Worm (Caenorhabditis elegans) whole organism, late embryonic: Measurements from ENCODE around the gene K03A11.5.

Experiments
- C08G9.2 ChIP-seq: sonication (generic microtip); optimal IDR thresholded peaks from 2 replicates; lab custom pipeline; 2016; ENCODE audit warnings: mild to moderate bottlenecking, missing genetic modification characterization, moderate library complexity, missing compliant biosample characterization
- F13H6.1 ChIP-seq: sonication (generic microtip); optimal IDR thresholded peaks from 2 replicates; lab custom pipeline; 2016; ENCODE audit warnings: missing genetic modification characterization, missing compliant biosample characterization
- K02D7.2 ChIP-seq: sonication (generic microtip); optimal IDR thresholded peaks from 2 replicates; lab custom pipeline; 2017; ENCODE audit warnings: mild to moderate bottlenecking, missing genetic modification characterization, missing compliant biosample characterization
- K09A11.1 ChIP-seq: sonication (generic microtip); optimal IDR thresholded peaks from 2 replicates; lab custom pipeline; 2017; ENCODE audit warnings: antibody characterized with exemption, mild to moderate bottlenecking, missing genetic modification characterization, missing compliant biosample characterization; ENCODE audit not compliant: insufficient read depth
- ahr-1 ChIP-seq: sonication (generic microtip); optimal IDR thresholded peaks from 2 replicates; lab custom pipeline; 2016; ENCODE audit warnings: missing genetic modification characterization, missing compliant biosample characterization
- ama-1 ChIP-seq: fragments of 150-350 bp; optimal IDR thresholded peaks from 2 replicates; lab custom pipeline; 2014
- ceh-14 ChIP-seq: sonication (generic microtip); optimal IDR thresholded peaks from 2 replicates; lab custom pipeline; 2016; ENCODE audit warnings: missing genotype, missing genetic modification characterization, missing compliant biosample characterization
- ceh-2 ChIP-seq: sonication (generic microtip); optimal IDR thresholded peaks from 2 replicates; lab custom pipeline; 2016; ENCODE audit warnings: missing genotype, missing genetic modification characterization, missing compliant biosample characterization
- ceh-22 ChIP-seq: sonication (generic microtip); optimal IDR thresholded peaks from 2 replicates; lab custom pipeline; 2017; ENCODE audit warnings: missing biosample characterization, missing genetic modification characterization
- ceh-31 ChIP-seq: sonication (generic microtip); optimal IDR thresholded peaks from 2 replicates; lab custom pipeline; 2016; ENCODE audit warnings: missing genetic modification characterization, missing compliant biosample characterization
- ceh-34 ChIP-seq: sonication (generic microtip); optimal IDR thresholded peaks from 2 replicates; lab custom pipeline; 2016; ENCODE audit warnings: mild to moderate bottlenecking, missing genetic modification characterization, missing compliant biosample characterization
- ceh-48 ChIP-seq: sonication (generic microtip); optimal IDR thresholded peaks from 2 replicates; lab custom pipeline; 2016; ENCODE audit warnings: missing genetic modification characterization, inconsistent platforms, missing compliant biosample characterization
- ceh-6 ChIP-seq: fragments of 200-800 bp; sonication (Bioruptor generic); optimal IDR thresholded peaks from 2 replicates; lab custom pipeline; 2018; ENCODE audit warnings: mild to moderate bottlenecking, missing genetic modification characterization, missing compliant biosample characterization
- ceh-9 ChIP-seq: sonication (generic microtip); optimal IDR thresholded peaks from 2 replicates; lab custom pipeline; 2016; ENCODE audit warnings: mild to moderate bottlenecking, missing genetic modification characterization, inconsistent platforms, missing compliant biosample characterization
- dmd-4 ChIP-seq: sonication (generic microtip); optimal IDR thresholded peaks from 2 replicates; lab custom pipeline; 2016; ENCODE audit warnings: borderline replicate concordance, missing genetic modification characterization, missing compliant biosample characterization
- dve-1 ChIP-seq: sonication (generic microtip); optimal IDR thresholded peaks from 2 replicates; lab custom pipeline; 2017; ENCODE audit warnings: antibody characterized with exemption, mild to moderate bottlenecking, missing genetic modification characterization, missing compliant biosample characterization
- elt-2 ChIP-seq: sonication (generic microtip); optimal IDR thresholded peaks from 2 replicates; lab custom pipeline; 2016; ENCODE audit warnings: missing genetic modification reagents, missing genetic modification characterization, missing compliant biosample characterization
- eyg-1 ChIP-seq: sonication (generic microtip); optimal IDR thresholded peaks from 2 replicates; lab custom pipeline; 2016; ENCODE audit warnings: missing genotype, missing genetic modification characterization, missing compliant biosample characterization
- fax-1 ChIP-seq: sonication (generic microtip); optimal IDR thresholded peaks from 2 replicates; lab custom pipeline; 2016; ENCODE audit warnings: missing genotype, missing genetic modification characterization, missing compliant biosample characterization
- fkh-10 ChIP-seq: fragments of 150-350 bp; optimal IDR thresholded peaks from 2 replicates; lab custom pipeline; 2014; ENCODE audit warnings: missing biosample characterization, missing genetic modification reagents, missing genetic modification characterization
- hlh-13 ChIP-seq: fragments of 200-800 bp; sonication (Bioruptor generic); optimal IDR thresholded peaks from 2 replicates; lab custom pipeline; 2018; ENCODE audit warnings: mild to moderate bottlenecking, missing genetic modification characterization, missing compliant biosample characterization
- hlh-15 ChIP-seq: sonication (generic microtip); optimal IDR thresholded peaks from 2 replicates; lab custom pipeline; 2016; ENCODE audit warnings: missing genetic modification characterization, missing compliant biosample characterization
- hlh-30 ChIP-seq: sonication (generic microtip); optimal IDR thresholded peaks from 2 replicates; lab custom pipeline; 2017; ENCODE audit warnings: antibody characterized with exemption, missing genetic modification characterization, missing compliant biosample characterization; ENCODE audit not compliant: insufficient read depth
- hlh-6 ChIP-seq: sonication (generic microtip); optimal IDR thresholded peaks from 2 replicates; lab custom pipeline; 2016; ENCODE audit warnings: missing genotype, missing genetic modification characterization, missing compliant biosample characterization
- mec-3 ChIP-seq: sonication (generic microtip); optimal IDR thresholded peaks from 2 replicates; lab custom pipeline; 2016; ENCODE audit warnings: borderline replicate concordance, missing genetic modification characterization, missing compliant biosample characterization
- nfya-1 ChIP-seq: sonication (generic microtip); optimal IDR thresholded peaks from 2 replicates; lab custom pipeline; 2017; ENCODE audit warnings: missing genetic modification characterization, mild to moderate bottlenecking, missing compliant biosample characterization, antibody characterized with exemption, moderate library complexity
- nhr-11 ChIP-seq: fragments of 150-350 bp; optimal IDR thresholded peaks from 2 replicates; lab custom pipeline; 2014; ENCODE audit warnings: missing biosample characterization, missing genetic modification characterization
- nhr-232 ChIP-seq: sonication (generic microtip); optimal IDR thresholded peaks from 2 replicates; lab custom pipeline; 2016; ENCODE audit warnings: missing genetic modification characterization, missing compliant biosample characterization
- npax-4 ChIP-seq: sonication (generic microtip); optimal IDR thresholded peaks from 2 replicates; lab custom pipeline; 2016; ENCODE audit warnings: missing genetic modification characterization, missing compliant biosample characterization
- odd-2 ChIP-seq: sonication (generic microtip); optimal IDR thresholded peaks from 2 replicates; lab custom pipeline; 2017; ENCODE audit warnings: antibody characterized with exemption, mild to moderate bottlenecking, missing genetic modification characterization, missing compliant biosample characterization
- pag-3 ChIP-seq: sonication (generic microtip); optimal IDR thresholded peaks from 2 replicates; lab custom pipeline; 2016; ENCODE audit warnings: missing compliant biosample characterization, missing genetic modification characterization, borderline replicate concordance
- pat-9 ChIP-seq: fragments of 200-800 bp; sonication (Bioruptor generic); optimal IDR thresholded peaks from 2 replicates; lab custom pipeline; 2018; ENCODE audit warnings: mild to moderate bottlenecking, missing genetic modification characterization, moderate library complexity, missing compliant biosample characterization
- pqm-1 ChIP-seq: sonication (generic microtip); optimal IDR thresholded peaks from 2 replicates; lab custom pipeline; 2016; ENCODE audit warnings: missing genetic modification characterization, missing compliant biosample characterization
- pros-1 ChIP-seq: fragments of 150-350 bp; optimal IDR thresholded peaks from 2 replicates; lab custom pipeline; 2014; ENCODE audit warnings: missing biosample characterization, missing genetic modification reagents, missing genetic modification characterization
- sdc-2 ChIP-seq: sonication (generic microtip); optimal IDR thresholded peaks from 2 replicates; lab custom pipeline; 2016; ENCODE audit warnings: missing genotype, missing genetic modification characterization, missing compliant biosample characterization
- sox-2 ChIP-seq: fragments of 200-800 bp; sonication (Bioruptor generic); IDR thresholded peaks from 2 replicates; pipeline ENCODE4 v1.3.6; 2022; ENCODE audit warnings: missing genetic modification reagents, missing genetic modification characterization, missing compliant biosample characterization
- sox-4 ChIP-seq: sonication (generic microtip); optimal IDR thresholded peaks from 2 replicates; lab custom pipeline; 2017; ENCODE audit warnings: mild to moderate bottlenecking, missing genetic modification characterization, inconsistent platforms, missing compliant biosample characterization
- tbx-7 ChIP-seq: sonication (generic microtip); optimal IDR thresholded peaks from 2 replicates; lab custom pipeline; 2016; ENCODE audit warnings: missing genotype, missing genetic modification characterization, missing compliant biosample characterization
- ttx-3 ChIP-seq: sonication (generic microtip); optimal IDR thresholded peaks from 2 replicates; lab custom pipeline; 2016; ENCODE audit warnings: missing genetic modification reagents, missing genetic modification characterization, missing compliant biosample characterization
- unc-3 ChIP-seq, 2 experiments: fragments of 200-800 bp in 1 of 2; sonication (Bioruptor generic) in 1 of 2; sonication (generic microtip) in 1 of 2; conservative IDR thresholded peaks in 1 of 2; optimal IDR thresholded peaks in 1 of 2; 2 replicates each; pipeline versions ENCODE4 v1.3.6 to Lab custom; 2016 to 2022; ENCODE audit warnings: missing compliant biosample characterization in 2 of 2, missing genetic modification characterization in 2 of 2, missing genetic modification reagents in 1 of 2
- unc-42 ChIP-seq: sonication (generic microtip); optimal IDR thresholded peaks from 2 replicates; lab custom pipeline; 2016; ENCODE audit warnings: missing genotype, missing genetic modification characterization, missing compliant biosample characterization
- unc-86 ChIP-seq: sonication (generic microtip); optimal IDR thresholded peaks from 2 replicates; lab custom pipeline; 2016; ENCODE audit warnings: missing genetic modification characterization, missing compliant biosample characterization
- zip-5 ChIP-seq: sonication (generic microtip); optimal IDR thresholded peaks from 2 replicates; lab custom pipeline; 2016; ENCODE audit warnings: missing genetic modification characterization, missing compliant biosample characterization
- ztf-16 ChIP-seq: sonication (generic microtip); optimal IDR thresholded peaks from 2 replicates; lab custom pipeline; 2017; ENCODE audit warnings: missing genetic modification characterization, missing compliant biosample characterization

K03A11.5 gene

ce11 chrX:13048258-13048657 lies 15.1 kb upstream of the K03A11.5 start, which contains the start of gene C53C7.3:
C53C7.3 (plus strand) TSS chrX:13048558.
- TF ChIP-seq unc-3 (GFP tag; conservative IDR thresholded peaks at IDR 0.05; lab: Robert Waterston, UW) (no peak), unc-3 (tag; optimal IDR thresholded peaks at IDR 0.05; lab: Kevin White, UChicago) (no peak), eyg-1 (no peak), ceh-9 (tag; lab: Kevin White, UChicago) (no peak), hlh-6 (tag; lab: Kevin White, UChicago) (no peak), ztf-16 (no peak), hlh-30 (tag; lab: Kevin White, UChicago) (no peak), dmd-4 (tag; lab: Kevin White, UChicago) (no peak), unc-86 (tag; lab: Kevin White, UChicago) (no peak), K09A11.1 (tag; lab: Kevin White, UChicago) (no peak), hlh-13 (GFP tag; lab: Kevin White, UChicago) (no peak)

- TF ChIP-seq nfya-1 (no peak), ceh-22 (tag; lab: Kevin White, UChicago) (no peak)
Measured at ce11 chrX:13051405-13051804, 11.9 kb upstream of the K03A11.5 start, which contains the start of gene K03A11.1. K03A11.1 (plus strand) TSS chrX:13051705.

- TF ChIP-seq unc-42 (no peak), pat-9 (tag; lab: Kevin White, UChicago) (no peak), dve-1 (tag; lab: Kevin White, UChicago) (no peak), ceh-14 (no peak), fkh-10 (GFP tag; lab: Kevin White, UChicago) (no peak), ttx-3 (no peak), eyg-1 (no peak), nfya-1 (no peak), sox-4 (no peak), ahr-1 (no peak), tbx-7 (no peak), zip-5 (no peak), sox-2 (GFP tag; lab: Robert Waterston, UW) (no peak), pros-1 (no peak), hlh-15 (tag; lab: Kevin White, UChicago) (no peak), sdc-2 (no peak), hlh-30 (tag; lab: Kevin White, UChicago) (no peak)
Measured at ce11 chrX:13055560-13055959, 7.8 kb upstream of the K03A11.5 start, which contains the start of gene K03A11.6. K03A11.6 (plus strand) TSS chrX:13055860.

- TF ChIP-seq ceh-34 (no peak), ceh-14 (no peak), ceh-6 (GFP tag; lab: Kevin White, UChicago) (no peak), elt-2 (tag; lab: Kevin White, UChicago) (peak; percentile 7)
- TF ChIP-seq, all 69 proteins: peak for 1
Measured at ce11 chrX:13059984-13060383, 3.4 kb upstream of the K03A11.5 start.

ce11 chrX:13061366-13061765 lies 2.0 kb upstream of the K03A11.5 start:
- TF ChIP-seq pag-3 (no peak), odd-2 (tag; lab: Kevin White, UChicago) (no peak), K02D7.2 (no peak)

- TF ChIP-seq F13H6.1 (tag; lab: Kevin White, UChicago) = no peak
- no peak for TF ChIP-seq ama-1 (lab: Kevin White, UChicago)
- no peak for TF ChIP-seq ceh-22 (tag; lab: Kevin White, UChicago)
- no peak for TF ChIP-seq fax-1 (tag; lab: Kevin White, UChicago)
- no peak for TF ChIP-seq mec-3 (tag; lab: Kevin White, UChicago)
- no peak for TF ChIP-seq ceh-2
- TF ChIP-seq C08G9.2 (tag; lab: Kevin White, UChicago) = no peak
- TF ChIP-seq nhr-11 (tag; lab: Kevin White, UChicago) = no peak
- no peak for TF ChIP-seq unc-42
- TF ChIP-seq nhr-232 (tag; lab: Kevin White, UChicago) = no peak
- TF ChIP-seq pat-9 (tag; lab: Kevin White, UChicago) = no peak
- no peak for TF ChIP-seq ahr-1
- TF ChIP-seq ztf-16 = no peak
- no peak for TF ChIP-seq dve-1 (tag; lab: Kevin White, UChicago)
- no peak for TF ChIP-seq hlh-15 (tag; lab: Kevin White, UChicago)
- no peak for TF ChIP-seq pqm-1
- no peak for TF ChIP-seq npax-4 (tag; lab: Kevin White, UChicago)
- no peak for TF ChIP-seq ceh-48 (tag; lab: Kevin White, UChicago)
- TF ChIP-seq ceh-31 = no peak
- TF ChIP-seq, all 69 proteins: peak for 0
Measured at ce11 chrX:13071120-13071519, 7.8 kb downstream of the K03A11.5 start, which contains the start of gene cpx-2. cpx-2 (minus strand) TSS chrX:13071220.
